Fruit fly (Drosophila melanogaster) whole organism: ENCODE data around the gene und.

Experiments used
- CG8478 ChIP-seq: fragments of >200 bp; optimal IDR thresholded peaks from 2 replicates; lab custom pipeline; 2018; ENCODE audit warnings: inconsistent platforms
- EcR ChIP-seq, 2 experiments: fragments of >200 bp; optimal IDR thresholded peaks; 2 replicates each; lab custom pipeline; 2017; ENCODE audit warnings: missing biosample characterization in 2 of 2, missing genetic modification characterization in 2 of 2, missing genetic modification reagents in 2 of 2

DNA sequence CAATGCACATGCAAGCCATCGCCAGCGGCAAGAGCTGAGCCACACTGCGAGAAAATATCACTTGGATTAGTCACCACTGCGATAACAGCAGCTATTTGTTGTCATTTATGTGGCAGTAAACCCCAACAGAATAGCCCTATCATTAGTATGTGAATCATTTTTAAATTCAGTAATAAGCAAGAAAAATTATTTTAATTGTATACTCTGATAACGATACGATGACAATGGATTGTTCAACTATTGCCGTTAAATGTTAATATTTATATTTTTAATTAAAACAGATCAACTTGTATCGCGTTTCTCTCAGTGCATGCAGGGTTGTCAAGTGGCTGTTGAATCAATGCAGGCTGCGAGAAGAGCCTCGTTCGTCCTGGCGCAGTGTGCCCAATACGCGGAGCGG, 25.4 kb upstream of the und start:
- TF ChIP-seq CG8478: no peak
- no peak for TF ChIP-seq EcR (GFP tag; optimal IDR thresholded peaks at IDR 0.05; lab: Kevin White, UChicago)
